Fruit fly (Drosophila melanogaster) whole organism, prepupa: Measurements from ENCODE around the gene RecQ4.

ENCODE experiments used
- Blimp-1 ChIP-seq: fragments of 200-800 bp; sonication (Bioruptor generic); optimal IDR thresholded peaks from 3 replicates; lab custom pipeline; 2017; ENCODE audit warnings: missing biosample characterization, missing genetic modification characterization, mild to moderate bottlenecking, moderate library complexity, missing genetic modification reagents
- CG10631 ChIP-seq: fragments of 200-800 bp; sonication (Bioruptor generic); optimal IDR thresholded peaks from 2 replicates; lab custom pipeline; 2016; ENCODE audit warnings: missing biosample characterization, missing genetic modification characterization
- CG10669 ChIP-seq: fragments of 200-800 bp; sonication (Bioruptor generic); optimal IDR thresholded peaks from 3 replicates; lab custom pipeline; 2018; ENCODE audit warnings: missing biosample characterization, mild to moderate bottlenecking, missing genetic modification characterization, moderate library complexity
- CG11294 ChIP-seq: fragments of 200-800 bp; sonication (Bioruptor generic); IDR thresholded peaks from 2 replicates; pipeline ENCODE4 v1.3.6; 2022; ENCODE audit warnings: missing biosample characterization, missing genetic modification characterization
- CG11762 ChIP-seq: fragments of 200-800 bp; sonication (Bioruptor generic); optimal IDR thresholded peaks from 3 replicates; lab custom pipeline; 2016; ENCODE audit warnings: missing biosample characterization, missing genetic modification characterization; ENCODE audit not compliant: insufficient read depth
- CG11902 ChIP-seq: fragments of 200-800 bp; sonication (Bioruptor generic); optimal IDR thresholded peaks from 3 replicates; lab custom pipeline; 2016; ENCODE audit warnings: missing biosample characterization, missing genetic modification characterization
- CG16779 ChIP-seq: fragments of 200-800 bp; sonication (Bioruptor generic); optimal IDR thresholded peaks from 3 replicates; lab custom pipeline; 2017; ENCODE audit warnings: missing biosample characterization, mild to moderate bottlenecking, missing genetic modification characterization
- CG31627 ChIP-seq: fragments of 200-800 bp; sonication (Bioruptor generic); optimal IDR thresholded peaks from 3 replicates; lab custom pipeline; 2016; ENCODE audit warnings: missing biosample characterization, missing genetic modification characterization
- CG34406 ChIP-seq: fragments of 200-800 bp; sonication (Bioruptor generic); optimal IDR thresholded peaks from 3 replicates; lab custom pipeline; 2016; ENCODE audit warnings: missing biosample characterization, missing genetic modification characterization
- CG3919 ChIP-seq: fragments of 200-800 bp; sonication (Bioruptor generic); optimal IDR thresholded peaks from 3 replicates; lab custom pipeline; 2016; ENCODE audit warnings: missing biosample characterization, missing genetic modification characterization
- CG4318 ChIP-seq: fragments of 200-800 bp; sonication (Bioruptor generic); optimal IDR thresholded peaks from 3 replicates; lab custom pipeline; 2017; ENCODE audit warnings: missing biosample characterization, mild to moderate bottlenecking, missing genetic modification characterization
- CG6163 ChIP-seq: fragments of 200-800 bp; sonication (Bioruptor generic); IDR thresholded peaks from 3 replicates; pipeline ENCODE4 v1.3.6; 2022; ENCODE audit warnings: missing biosample characterization, missing genetic modification characterization
- CG6276 ChIP-seq: fragments of 200-800 bp; sonication (Bioruptor generic); optimal IDR thresholded peaks from 2 replicates; lab custom pipeline; 2017; ENCODE audit warnings: missing biosample characterization, mild to moderate bottlenecking, missing genetic modification characterization
- CG6792 ChIP-seq: fragments of 200-800 bp; sonication (Bioruptor generic); optimal IDR thresholded peaks from 3 replicates; lab custom pipeline; 2016; ENCODE audit warnings: missing biosample characterization, missing genetic modification characterization
- CG6854 ChIP-seq: fragments of 200-800 bp; sonication (Bioruptor generic); optimal IDR thresholded peaks from 2 replicates; lab custom pipeline; 2017; ENCODE audit warnings: missing biosample characterization, mild to moderate bottlenecking, missing genetic modification characterization
- CG7368 ChIP-seq: fragments of 200-800 bp; sonication (Bioruptor generic); optimal IDR thresholded peaks from 3 replicates; lab custom pipeline; 2016; ENCODE audit warnings: missing biosample characterization, missing genetic modification characterization
- CG8319 ChIP-seq: fragments of 200-800 bp; sonication (Bioruptor generic); optimal IDR thresholded peaks from 3 replicates; lab custom pipeline; 2016; ENCODE audit warnings: missing biosample characterization, missing genetic modification characterization
- CG8632 ChIP-seq: fragments of 200-800 bp; sonication (Bioruptor generic); optimal IDR thresholded peaks from 3 replicates; lab custom pipeline; 2016; ENCODE audit warnings: missing biosample characterization, missing genetic modification characterization
- CG9139 ChIP-seq: fragments of 200-800 bp; sonication (Bioruptor generic); optimal IDR thresholded peaks from 3 replicates; lab custom pipeline; 2017; ENCODE audit warnings: missing biosample characterization, mild to moderate bottlenecking, missing genetic modification characterization
- Eip75B ChIP-seq: fragments of 200-800 bp; sonication (Bioruptor generic); optimal IDR thresholded peaks from 3 replicates; lab custom pipeline; 2016; ENCODE audit warnings: missing biosample characterization, missing genetic modification characterization
- Eip78C ChIP-seq: fragments of 200-800 bp; sonication (Bioruptor generic); peaks from one replicate; lab custom pipeline; 2016; ENCODE audit warnings: missing biosample characterization, missing genetic modification characterization
- Eip93F ChIP-seq: fragments of 200-800 bp; sonication (Bioruptor generic); optimal IDR thresholded peaks from 2 replicates; lab custom pipeline; 2016; ENCODE audit warnings: missing biosample characterization, mild to moderate bottlenecking, missing genetic modification characterization
- Ets21C ChIP-seq: fragments of 200-800 bp; sonication (Bioruptor generic); optimal IDR thresholded peaks from 3 replicates; lab custom pipeline; 2016; ENCODE audit warnings: missing biosample characterization, missing genetic modification characterization
- Ets96B ChIP-seq: fragments of 200-800 bp; optimal IDR thresholded peaks from 2 replicates; lab custom pipeline; 2019; ENCODE audit warnings: missing biosample characterization, mild to moderate bottlenecking, missing genetic modification characterization, moderate library complexity
- Hr39 ChIP-seq: fragments of 200-800 bp; sonication (Bioruptor generic); optimal IDR thresholded peaks from 2 replicates; lab custom pipeline; 2016; ENCODE audit warnings: missing biosample characterization, missing genetic modification characterization
- Hr4 ChIP-seq: fragments of 200-800 bp; sonication (Bioruptor generic); optimal IDR thresholded peaks from 3 replicates; lab custom pipeline; 2016; ENCODE audit warnings: missing biosample characterization, missing genetic modification characterization
- Lpt ChIP-seq: fragments of 200-800 bp; sonication (Bioruptor generic); optimal IDR thresholded peaks from 3 replicates; lab custom pipeline; 2016; ENCODE audit warnings: missing biosample characterization, missing genetic modification characterization
- OdsH ChIP-seq: fragments of 200-800 bp; sonication (Bioruptor generic); optimal IDR thresholded peaks from 3 replicates; lab custom pipeline; 2016; ENCODE audit warnings: missing biosample characterization, missing genetic modification characterization
- Smox ChIP-seq: fragments of 200-800 bp; sonication (Bioruptor generic); optimal IDR thresholded peaks from 3 replicates; lab custom pipeline; 2016; ENCODE audit warnings: missing biosample characterization, missing genetic modification characterization
- Sox102F ChIP-seq: fragments of 200-800 bp; sonication (Bioruptor generic); optimal IDR thresholded peaks from 2 replicates; lab custom pipeline; 2016; ENCODE audit warnings: missing biosample characterization, mild to moderate bottlenecking, missing genetic modification characterization
- Sox14 ChIP-seq: fragments of 200-800 bp; sonication (Bioruptor generic); optimal IDR thresholded peaks from 3 replicates; lab custom pipeline; 2016; ENCODE audit warnings: missing biosample characterization, missing genetic modification characterization
- Sox15 ChIP-seq: fragments of 200-800 bp; sonication (Bioruptor generic); optimal IDR thresholded peaks from 3 replicates; lab custom pipeline; 2016; ENCODE audit warnings: missing biosample characterization, missing genetic modification characterization
- acj6 ChIP-seq: fragments of 200-800 bp; sonication (Bioruptor generic); optimal IDR thresholded peaks from 3 replicates; lab custom pipeline; 2016; ENCODE audit warnings: missing biosample characterization, missing genetic modification characterization
- cyc ChIP-seq: fragments of 200-800 bp; sonication (Bioruptor generic); optimal IDR thresholded peaks from 3 replicates; lab custom pipeline; 2016; ENCODE audit warnings: missing biosample characterization, missing genetic modification characterization
- dsx ChIP-seq: fragments of 200-800 bp; optimal IDR thresholded peaks from 3 replicates; lab custom pipeline; 2019; ENCODE audit warnings: missing biosample characterization, mild to moderate bottlenecking, missing genetic modification characterization, moderate library complexity; ENCODE audit not compliant: poor library complexity, severe bottlenecking
- fd85E ChIP-seq: fragments of 200-800 bp; sonication (Bioruptor generic); optimal IDR thresholded peaks from 3 replicates; lab custom pipeline; 2016; ENCODE audit warnings: missing biosample characterization, missing genetic modification characterization
- lz ChIP-seq: fragments of 200-800 bp; sonication (Bioruptor generic); optimal IDR thresholded peaks from 3 replicates; lab custom pipeline; 2016; ENCODE audit warnings: missing biosample characterization, missing genetic modification characterization
- pdm3 ChIP-seq: fragments of 200-800 bp; sonication (Bioruptor generic); optimal IDR thresholded peaks from 3 replicates; lab custom pipeline; 2016; ENCODE audit warnings: missing biosample characterization, missing genetic modification characterization
- salr ChIP-seq, 2 experiments: fragments of 200-800 bp; sonication (Bioruptor generic); optimal IDR thresholded peaks; 3 replicates each; lab custom pipeline; 2016 to 2018; ENCODE audit warnings: missing biosample characterization in 2 of 2, missing genetic modification characterization in 2 of 2, mild to moderate bottlenecking in 1 of 2
- spab ChIP-seq: fragments of 200-800 bp; sonication (Bioruptor generic); optimal IDR thresholded peaks from 2 replicates; lab custom pipeline; 2017; ENCODE audit warnings: missing biosample characterization, mild to moderate bottlenecking, missing genetic modification characterization, missing genetic modification reagents
- ss ChIP-seq, 2 experiments: fragments of 200-800 bp; sonication (Bioruptor generic); optimal IDR thresholded peaks; 2 replicates in 1 of 2; 3 replicates in 1 of 2; lab custom pipeline; 2017 to 2018; ENCODE audit warnings: mild to moderate bottlenecking in 2 of 2, missing biosample characterization in 2 of 2, missing genetic modification characterization in 2 of 2, moderate library complexity in 1 of 2
- svp ChIP-seq: fragments of 200-800 bp; sonication (Bioruptor generic); peaks from one replicate; lab custom pipeline; 2016; ENCODE audit warnings: missing biosample characterization, missing genetic modification characterization
- topi ChIP-seq: fragments of 200-800 bp; sonication (Bioruptor generic); optimal IDR thresholded peaks from 3 replicates; lab custom pipeline; 2016; ENCODE audit warnings: missing biosample characterization, missing genetic modification characterization
- vri ChIP-seq: fragments of 200-800 bp; sonication (Bioruptor generic); optimal IDR thresholded peaks from 3 replicates; lab custom pipeline; 2016; ENCODE audit warnings: missing biosample characterization, mild to moderate bottlenecking, missing genetic modification characterization

Gene RecQ4

dm6 chr3L:8186627-8187396 lies 11.0 kb upstream of the RecQ4 start, which contains the start of the genes ERR and Atg18a (continued):
- TF ChIP-seq CG34406 (GFP tag; lab: Kevin White, UChicago) (peak; percentile 82), fd85E (GFP tag; lab: Kevin White, UChicago) (peak; percentile 67), Sox102F (GFP tag; lab: Kevin White, UChicago) (peak; percentile 81), acj6 (peak; percentile 89), ss (GFP tag; optimal IDR thresholded peaks at IDR 0.05; lab: Kevin White, UChicago) (peak in 1 of 2 experiments; percentile 67), CG8319 (peak; percentile 82), pdm3 (GFP tag; lab: Kevin White, UChicago) (no peak), spab (no peak), CG11762 (GFP tag; lab: Kevin White, UChicago) (peak; percentile 61), Blimp-1 (GFP tag; lab: Kevin White, UChicago) (peak; percentile 51), CG10669 (GFP tag; lab: Kevin White, UChicago) (no peak), lz (peak; percentile 91), Ets21C (peak; percentile 87), Hr39 (GFP tag; lab: Kevin White, UChicago) (peak; percentile 94), salr (GFP tag; optimal IDR thresholded peaks at IDR 0.05; lab: Kevin White, UChicago) (peak in 1 of 2 experiments; percentile 60), cyc (GFP tag; lab: Kevin White, UChicago) (peak; percentile 91)

- TF ChIP-seq Smox (GFP tag; lab: Kevin White, UChicago) (no peak), Sox15 (GFP tag; lab: Kevin White, UChicago) (peak; percentile 60), Hr4 (GFP tag; lab: Kevin White, UChicago) (peak; percentile 74), Eip75B (peak; percentile 63), Sox102F (GFP tag; lab: Kevin White, UChicago) (no peak), pdm3 (GFP tag; lab: Kevin White, UChicago) (peak; percentile 68), CG8632 (peak; percentile 50), vri (GFP tag; lab: Kevin White, UChicago) (peak; percentile 58), svp (GFP tag; lab: Kevin White, UChicago) (peak; percentile 77), fd85E (GFP tag; lab: Kevin White, UChicago) (no peak), Eip93F (GFP tag; lab: Kevin White, UChicago) (no peak), CG10631 (GFP tag; lab: Kevin White, UChicago) (peak; percentile 50), CG6276 (no peak), CG6163 (peak; percentile 63; the same call in 2 of the 3 replicates), OdsH (peak; percentile 79), Eip78C (GFP tag; lab: Kevin White, UChicago) (peak; percentile 94), acj6 (peak; percentile 74), Blimp-1 (GFP tag; lab: Kevin White, UChicago) (no peak), CG6854 (GFP tag; lab: Kevin White, UChicago) (no peak), dsx (GFP tag; lab: Kevin White, UChicago) (peak; percentile 36), ss (GFP tag; optimal IDR thresholded peaks at IDR 0.05; lab: Kevin White, UChicago) (peak in 1 of 2 experiments; percentile 13), salr (GFP tag; optimal IDR thresholded peaks at IDR 0.05; lab: Kevin White, UChicago) (peak; percentile 23 to 29), CG11902 (GFP tag; lab: Kevin White, UChicago) (peak; percentile 51), CG3919 (peak; percentile 70), CG4318 (GFP tag; lab: Kevin White, UChicago) (peak; percentile 13), Ets96B (tag; lab: Kevin White, UChicago) (peak; percentile 58), CG11294 (GFP tag; lab: Robert Waterston, UW) (peak; percentile 32; the same call in 1 of the 2 replicates), CG16779 (tag; lab: Kevin White, UChicago) (peak; percentile 55), Ets21C (peak; percentile 21), lz (peak; percentile 43), Lpt (GFP tag; lab: Kevin White, UChicago) (peak; percentile 40), topi (peak; percentile 53), CG31627 (GFP tag; lab: Kevin White, UChicago) (peak; percentile 28), CG7368 (GFP tag; lab: Kevin White, UChicago) (peak; percentile 64), Sox14 (GFP tag; lab: Kevin White, UChicago) (peak; percentile 82), CG6792 (GFP tag; lab: Kevin White, UChicago) (peak; percentile 63), CG9139 (GFP tag; lab: Kevin White, UChicago) (no peak), CG8319 (peak; percentile 46)
These were observed 9.8 kb upstream of the RecQ4 start for dm6 chr3L:8185263-8186227.
